Worm (Caenorhabditis elegans) whole organism, early embryonic: ENCODE measurements around the gene clc-1.

Experiments
- F13C5.2 ChIP-seq: sonication (generic microtip); optimal IDR thresholded peaks from 2 replicates; lab custom pipeline; 2017; ENCODE audit warnings: mild to moderate bottlenecking, missing genetic modification characterization, inconsistent platforms, missing compliant biosample characterization
- ama-1 ChIP-seq: fragments of 150-350 bp; optimal IDR thresholded peaks from 2 replicates; lab custom pipeline; 2014
- ceh-13 ChIP-seq: fragments of 200-800 bp; sonication (Bioruptor generic); optimal IDR thresholded peaks from 2 replicates; lab custom pipeline; 2018; ENCODE audit warnings: mild to moderate bottlenecking, missing genetic modification characterization, missing compliant biosample characterization
- flt-1 ChIP-seq: fragments of 200-800 bp; sonication (Bioruptor generic); IDR thresholded peaks from 2 replicates; pipeline ENCODE4 v1.3.6; 2022; ENCODE audit warnings: missing genetic modification characterization, missing compliant biosample characterization
- scrt-1 ChIP-seq: fragments of 200-800 bp; sonication (Bioruptor generic); IDR thresholded peaks from 2 replicates; pipeline ENCODE4 v1.3.6; 2022; ENCODE audit warnings: missing genetic modification characterization, missing compliant biosample characterization
- tbx-37 ChIP-seq: fragments of 200-800 bp; sonication (Bioruptor generic); conservative IDR thresholded peaks from 2 replicates; pipeline ENCODE4 v1.3.6; 2022; ENCODE audit warnings: missing genetic modification reagents, missing genetic modification characterization, missing compliant biosample characterization

DNA sequence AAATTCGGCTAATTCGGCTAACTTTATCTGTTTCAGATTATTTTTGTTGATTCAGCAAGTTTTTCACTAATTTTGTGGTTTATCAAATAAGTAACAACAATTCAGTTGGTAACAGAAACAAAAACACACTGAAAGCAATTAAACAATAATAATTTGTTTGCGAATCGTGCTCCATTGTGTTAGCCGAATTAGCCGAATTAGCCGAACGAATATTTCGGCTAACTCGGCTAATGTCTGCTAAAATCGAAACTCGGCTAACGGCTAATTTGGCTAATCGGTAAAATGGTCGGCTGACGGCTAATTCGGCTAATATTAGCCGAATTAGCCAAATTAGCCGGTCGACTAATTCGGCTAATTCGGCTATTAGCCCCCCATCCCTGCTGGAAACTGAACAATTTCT, 43.5 kb upstream of the clc-1 start:
- TF ChIP-seq flt-1 (GFP tag; lab: Robert Waterston, UW) (no peak), ceh-13 (GFP tag; lab: Kevin White, UChicago) (no peak), scrt-1 (no peak), tbx-37 (GFP tag; lab: Robert Waterston, UW) (no peak), ama-1 (lab: Kevin White, UChicago) (no peak), F13C5.2 (tag; lab: Kevin White, UChicago) (no peak)
